Fruit fly (Drosophila melanogaster) whole organism, adult: ENCODE data around the gene CG13933.

ENCODE experiments used
- CG12768 ChIP-seq: fragments of 200-800 bp; sonication (Bioruptor generic); optimal IDR thresholded peaks from 2 replicates; lab custom pipeline; 2017; ENCODE audit warnings: missing biosample characterization, missing genetic modification characterization, mild to moderate bottlenecking, moderate library complexity, missing genetic modification reagents
- CG33017 ChIP-seq: fragments of 200-800 bp; sonication (Bioruptor generic); optimal IDR thresholded peaks from 2 replicates; lab custom pipeline; 2018; ENCODE audit warnings: missing biosample characterization, mild to moderate bottlenecking, missing genetic modification characterization, moderate library complexity
- CG5204 ChIP-seq: fragments of 200-800 bp; sonication (Bioruptor generic); optimal IDR thresholded peaks from 2 replicates; lab custom pipeline; 2016; ENCODE audit warnings: missing biosample characterization, missing genetic modification characterization
- Hr96 ChIP-seq: fragments of 200-800 bp; sonication (Bioruptor generic); optimal IDR thresholded peaks from 2 replicates; lab custom pipeline; 2016; ENCODE audit warnings: missing biosample characterization, missing genetic modification characterization
- bab1 ChIP-seq: fragments of 200-800 bp; sonication (Bioruptor generic); optimal IDR thresholded peaks from 3 replicates; lab custom pipeline; 2019; ENCODE audit warnings: missing biosample characterization, mild to moderate bottlenecking, missing genetic modification characterization, moderate library complexity

- no peak for TF ChIP-seq CG5204 (GFP tag; lab: Kevin White, UChicago)
- TF ChIP-seq CG12768 (GFP tag; lab: Kevin White, UChicago): no peak
- no peak for TF ChIP-seq Hr96 (GFP tag; lab: Kevin White, UChicago)
- no peak for TF ChIP-seq bab1
- no peak for TF ChIP-seq CG33017 (tag; lab: Kevin White, UChicago)
Measured at dm6 chr3L:1771658-1772057, 3.3 kb downstream of the CG13933 start, which contains the start of gene Dhc62B.
